Worm (Caenorhabditis elegans): ENCODE data around the gene C18B12.4.

C18B12.4 gene

DNA sequence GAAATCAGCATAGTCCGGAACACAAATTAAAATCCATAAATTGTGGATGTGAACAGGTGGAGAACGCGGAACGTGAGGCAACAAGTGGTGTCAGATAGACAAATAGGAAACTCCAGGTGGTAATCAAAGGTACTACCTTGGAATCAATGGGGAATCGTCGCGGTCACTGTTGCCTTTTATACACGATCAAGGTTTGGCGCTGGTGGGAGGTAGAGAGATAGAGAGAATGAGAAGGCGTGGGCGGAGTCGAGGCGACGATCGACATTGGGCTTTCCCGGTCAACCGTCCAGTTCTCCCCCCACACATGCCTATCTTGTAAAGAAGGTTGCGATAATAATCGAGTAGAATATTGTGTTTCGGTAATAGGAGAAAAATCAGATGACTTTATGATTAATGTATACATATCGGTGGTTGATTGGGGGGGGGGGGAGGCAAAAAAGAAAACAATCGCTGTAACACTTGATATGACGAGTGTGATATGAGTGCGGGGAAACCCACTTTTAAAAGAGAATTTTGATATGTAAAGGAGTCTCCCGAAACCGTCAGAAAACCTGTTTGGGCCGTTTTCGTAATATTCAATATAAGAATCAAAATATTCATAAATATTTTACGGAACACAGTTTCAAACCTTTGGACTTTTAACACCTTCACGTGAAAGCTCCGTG is 37.3 kb upstream of the C18B12.4 start, which contains the start of the genes H40L08.8, H40L08.2 and H40L08.7:
H40L08.8 (minus strand) TSS at position 37 of the 665 bp plus-strand sequence.
H40L08.2 (minus strand) TSS at position 148 of the 665 bp plus-strand sequence.
H40L08.7 (minus strand) TSS at position 148 of the 665 bp plus-strand sequence.
- TF ChIP-seq mls-2 (tag; optimal IDR thresholded peaks at IDR 0.05): no peak
- no peak for TF ChIP-seq elt-3 (tag; optimal IDR thresholded peaks at IDR 0.05)
- TF ChIP-seq ham-2 (GFP tag; optimal IDR thresholded peaks at IDR 0.05): peak; percentile 38

DNA sequence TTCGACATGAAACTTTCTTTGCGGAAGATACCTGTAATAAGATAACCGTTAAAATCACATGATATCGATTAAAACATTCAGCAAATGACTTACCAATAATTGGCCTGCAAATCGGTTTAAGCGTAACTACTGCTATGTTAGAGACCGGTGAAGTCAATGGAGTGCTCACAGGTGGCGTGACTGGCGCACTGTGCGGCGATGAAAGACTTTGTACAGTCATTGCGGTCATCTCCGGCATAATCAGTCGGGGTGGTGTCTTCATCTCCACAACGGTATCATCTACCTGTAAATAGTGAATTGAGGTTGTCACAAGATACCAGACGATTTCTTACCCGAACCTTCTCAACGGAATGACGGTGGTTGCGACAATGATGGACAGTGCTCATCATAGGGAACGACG is 36.5 kb upstream of the C18B12.4 start:
- TF ChIP-seq nhr-2 (tag; optimal IDR thresholded peaks at IDR 0.05) (no peak), ham-2 (GFP tag; optimal IDR thresholded peaks at IDR 0.05) (no peak), flh-1 (GFP tag; optimal IDR thresholded peaks at IDR 0.05) (no peak), sptf-1 (tag; optimal IDR thresholded peaks at IDR 0.05) (no peak)

DNA sequence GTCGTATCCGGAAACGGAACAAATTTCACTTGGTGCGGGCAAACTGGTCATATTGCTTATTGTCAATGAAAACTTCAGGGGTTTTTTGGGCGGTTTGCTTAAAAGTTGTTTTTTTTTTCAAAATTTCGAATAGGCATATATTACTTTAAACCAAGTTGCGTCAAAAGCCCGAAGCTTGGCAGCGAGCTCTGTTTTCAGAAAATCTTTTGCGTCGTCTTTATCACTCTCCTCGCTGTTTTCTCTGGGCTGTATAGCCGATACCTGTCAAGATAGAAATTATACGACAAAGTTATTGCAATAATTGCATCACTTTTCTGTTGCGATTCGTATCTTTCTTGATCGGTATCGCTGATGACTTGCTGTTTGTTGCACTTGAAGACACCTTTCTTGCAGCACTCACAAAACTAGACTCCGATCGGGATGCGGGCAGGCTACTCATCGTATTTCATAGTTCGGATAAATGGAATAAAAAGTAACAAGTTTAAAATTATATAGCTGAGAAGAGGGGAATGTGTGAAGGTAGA is 35.7 kb upstream of the C18B12.4 start, which contains the start of the genes H40L08.3 and H40L08.9:
H40L08.3 (minus strand) TSS at position 51 of the 524 bp plus-strand sequence.
H40L08.9 (minus strand) TSS at position 439 of the 524 bp plus-strand sequence.
- TF ChIP-seq unc-120 (tag; optimal IDR thresholded peaks at IDR 0.05; ENCODE audit: poor library complexity, severe bottlenecking) (no peak), lsy-2 (tag; optimal IDR thresholded peaks at IDR 0.05) (no peak), nhr-76 (tag; optimal IDR thresholded peaks at IDR 0.05) (no peak), ceh-83 (GFP tag; optimal IDR thresholded peaks at IDR 0.05) (no peak), ceh-43 (GFP tag; optimal IDR thresholded peaks at IDR 0.05) (no peak), cnd-1 (tag; optimal IDR thresholded peaks at IDR 0.05) (no peak), mls-2 (tag; optimal IDR thresholded peaks at IDR 0.05) (no peak), unc-62 (GFP tag; optimal IDR thresholded peaks at IDR 0.05) (peak; percentile 14), mep-1 (tag; optimal IDR thresholded peaks at IDR 0.05) (no peak), ceh-39 (tag; optimal IDR thresholded peaks at IDR 0.05) (no peak), elt-1 (tag; optimal IDR thresholded peaks at IDR 0.05; ENCODE audit: borderline replicate concordance, insufficient read depth) (peak; percentile 27), drap-1 (GFP tag; optimal IDR thresholded peaks at IDR 0.05) (no peak), snpc-4 (tag; optimal IDR thresholded peaks at IDR 0.05) (no peak)

DNA sequence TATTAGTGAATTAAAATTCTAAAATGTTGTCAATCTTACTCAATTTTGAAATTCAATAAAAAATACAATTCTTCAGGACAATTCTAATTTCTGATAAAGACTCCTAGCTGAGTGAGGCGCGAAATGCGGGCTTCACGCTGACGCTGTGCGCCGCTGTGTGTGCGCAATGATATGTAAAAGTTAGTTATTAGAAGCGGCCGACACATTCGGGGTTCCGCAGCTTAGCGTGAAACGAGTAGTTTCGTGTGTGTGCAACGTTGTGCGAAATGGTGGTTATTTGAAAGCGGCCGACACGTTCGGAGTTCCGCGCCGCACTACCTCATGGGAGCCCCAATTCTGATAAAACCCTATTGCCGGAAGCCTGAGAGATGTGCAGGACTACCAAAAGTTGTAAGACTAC is 34.8 kb upstream of the C18B12.4 start:
- TF ChIP-seq drap-1 (GFP tag; optimal IDR thresholded peaks at IDR 0.05) (no peak), lin-32 (GFP tag; optimal IDR thresholded peaks at IDR 0.05) (no peak), flh-1 (GFP tag; optimal IDR thresholded peaks at IDR 0.05) (no peak), mep-1 (tag; optimal IDR thresholded peaks at IDR 0.05) (no peak), M03D4.4 (tag; optimal IDR thresholded peaks at IDR 0.05) (no peak), ceh-83 (GFP tag; optimal IDR thresholded peaks at IDR 0.05) (no peak), elt-1 (tag; optimal IDR thresholded peaks at IDR 0.05; ENCODE audit: borderline replicate concordance, insufficient read depth) (no peak)

DNA sequence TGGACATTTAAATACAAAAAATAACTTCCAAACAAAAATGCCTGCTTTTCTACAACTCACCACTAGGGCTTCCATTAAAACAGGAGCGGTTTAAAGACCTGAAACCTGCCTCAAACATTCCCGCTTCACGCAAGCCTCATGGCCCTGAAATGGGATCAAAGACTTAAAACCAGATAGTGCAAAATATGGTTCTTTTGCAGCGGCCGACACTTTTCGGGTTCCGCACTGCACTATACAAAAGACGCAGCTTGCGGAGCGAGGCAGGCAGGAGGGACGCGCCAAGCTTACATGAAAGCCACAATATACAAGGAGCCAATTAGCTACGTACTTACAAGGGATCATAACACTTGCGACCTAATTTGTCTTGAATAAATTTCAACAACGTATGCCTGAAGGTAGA is 33.1 kb upstream of the C18B12.4 start:
- TF ChIP-seq snpc-4 (tag; optimal IDR thresholded peaks at IDR 0.05) (no peak), mep-1 (tag; optimal IDR thresholded peaks at IDR 0.05) (no peak), lin-32 (GFP tag; optimal IDR thresholded peaks at IDR 0.05) (no peak), nhr-76 (tag; optimal IDR thresholded peaks at IDR 0.05) (no peak), flh-1 (GFP tag; optimal IDR thresholded peaks at IDR 0.05) (no peak), unc-62 (GFP tag; optimal IDR thresholded peaks at IDR 0.05) (no peak), hlh-1 (tag; optimal IDR thresholded peaks at IDR 0.05) (no peak), drap-1 (GFP tag; optimal IDR thresholded peaks at IDR 0.05) (no peak), unc-120 (tag; optimal IDR thresholded peaks at IDR 0.05; ENCODE audit: poor library complexity, severe bottlenecking) (no peak), ceh-39 (tag; optimal IDR thresholded peaks at IDR 0.05) (no peak), mab-5 (tag; optimal IDR thresholded peaks at IDR 0.05) (no peak), elt-1 (tag; optimal IDR thresholded peaks at IDR 0.05; ENCODE audit: borderline replicate concordance, insufficient read depth) (no peak), cnd-1 (tag; optimal IDR thresholded peaks at IDR 0.05) (no peak), blmp-1 (tag; optimal IDR thresholded peaks at IDR 0.05) (no peak), sem-2 (GFP tag; optimal IDR thresholded peaks at IDR 0.05) (no peak), ceh-83 (GFP tag; optimal IDR thresholded peaks at IDR 0.05) (no peak), nhr-28 (tag; optimal IDR thresholded peaks at IDR 0.05) (no peak)

DNA sequence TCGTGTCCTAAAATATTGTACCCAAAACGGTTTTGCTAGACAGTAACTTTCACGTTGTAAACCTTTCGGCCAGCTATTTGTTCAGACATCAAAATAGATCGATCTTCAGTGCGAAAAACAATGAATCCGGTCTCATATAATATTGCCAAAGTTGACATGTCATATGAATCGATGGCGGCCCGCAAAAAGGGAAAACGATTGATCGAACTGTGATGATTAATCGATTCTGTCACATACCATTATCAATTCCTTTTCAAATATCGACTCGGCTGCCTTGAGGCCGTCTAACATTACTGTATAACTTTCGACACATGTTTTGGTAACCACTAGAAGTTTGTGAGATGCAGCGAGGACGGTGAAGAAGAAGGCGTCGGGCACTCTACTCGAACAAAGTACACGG is 32.5 kb upstream of the C18B12.4 start:
- TF ChIP-seq sem-2 (GFP tag; optimal IDR thresholded peaks at IDR 0.05): no peak
- TF ChIP-seq unc-39 (tag; optimal IDR thresholded peaks at IDR 0.05): no peak
- no peak for TF ChIP-seq ztf-11 (tag; optimal IDR thresholded peaks at IDR 0.05)
- no peak for TF ChIP-seq snpc-4 (tag; optimal IDR thresholded peaks at IDR 0.05)
- no peak for TF ChIP-seq unc-62 (GFP tag; optimal IDR thresholded peaks at IDR 0.05)
- no peak for TF ChIP-seq tbx-8 (GFP tag; optimal IDR thresholded peaks at IDR 0.05)
- TF ChIP-seq nhr-2 (tag; optimal IDR thresholded peaks at IDR 0.05): no peak
- TF ChIP-seq flh-1 (GFP tag; optimal IDR thresholded peaks at IDR 0.05): no peak
- no peak for TF ChIP-seq drap-1 (GFP tag; optimal IDR thresholded peaks at IDR 0.05)
- TF ChIP-seq nhr-76 (tag; optimal IDR thresholded peaks at IDR 0.05): no peak
- no peak for TF ChIP-seq sptf-1 (tag; optimal IDR thresholded peaks at IDR 0.05)
- no peak for TF ChIP-seq ceh-39 (tag; optimal IDR thresholded peaks at IDR 0.05)
- no peak for TF ChIP-seq blmp-1 (tag; optimal IDR thresholded peaks at IDR 0.05)
- TF ChIP-seq unc-120 (tag; optimal IDR thresholded peaks at IDR 0.05; ENCODE audit: poor library complexity, severe bottlenecking): no peak

All from whole organism, mixed stage, embryonic.